Worm (Caenorhabditis elegans): Measurements from ENCODE around the gene C23G10.11.

ce11 chrIII:6170038-6170437 is 45.3 kb downstream of the C23G10.11 start:
- TF ChIP-seq mdl-1 (tag; optimal IDR thresholded peaks at IDR 0.05) (no peak), fos-1 (tag; optimal IDR thresholded peaks at IDR 0.05) (no peak), nhr-77 (tag; optimal IDR thresholded peaks at IDR 0.05) (no peak), elt-3 (tag; optimal IDR thresholded peaks at IDR 0.05) (no peak), nfya-1 (tag; optimal IDR thresholded peaks at IDR 0.05; ENCODE audit: insufficient read depth) (peak; percentile 65), ama-1 (optimal IDR thresholded peaks at IDR 0.05) (peak; percentile 45), nhr-28 (tag; optimal IDR thresholded peaks at IDR 0.05) (no peak), ceh-9 (tag; optimal IDR thresholded peaks at IDR 0.05) (no peak), egl-5 (tag; optimal IDR thresholded peaks at IDR 0.05) (no peak), ZK546.5 (tag; optimal IDR thresholded peaks at IDR 0.05) (no peak), nhr-237 (tag; optimal IDR thresholded peaks at IDR 0.05) (no peak)
